Worm (Caenorhabditis elegans): Measurements from ENCODE around the gene C27A7.5.
A peak's percentile ranks its signal among the peaks of the same experiment; 100 is the strongest.

The C27A7.5 gene

DNA sequence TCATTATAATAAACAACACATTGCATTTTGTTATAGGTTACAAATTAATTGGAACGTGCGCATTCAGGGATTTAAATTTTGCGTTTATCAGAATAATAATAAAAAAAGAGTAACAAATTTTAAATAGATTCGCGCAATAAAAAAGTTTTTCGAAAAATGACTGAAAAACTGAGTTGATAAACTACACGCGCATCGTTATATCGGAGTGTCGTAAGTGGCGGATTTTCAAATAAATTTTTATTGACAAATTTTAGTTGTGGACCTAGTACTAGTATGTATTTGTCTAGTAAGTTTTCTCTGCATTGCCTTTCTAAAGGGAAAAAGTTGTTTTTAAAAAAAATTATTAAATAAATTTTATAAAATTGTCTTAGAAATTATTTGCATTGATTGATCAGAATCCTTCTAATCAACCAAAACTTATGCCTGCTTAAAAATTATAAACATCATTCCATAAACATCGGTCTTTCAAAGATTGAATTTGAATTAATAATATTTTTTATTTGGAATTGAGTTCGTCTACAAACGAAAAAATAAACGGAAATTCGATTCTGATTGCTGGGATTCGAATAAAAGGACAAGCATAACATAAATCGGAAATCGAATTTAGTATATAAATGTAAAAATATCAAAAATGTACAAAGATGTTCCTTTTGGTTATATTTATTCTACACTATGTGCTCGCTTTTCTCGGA is 22.3 kb upstream of the C27A7.5 start, which contains the start of gene srd-4 (continued):
- TF ChIP-seq snpc-4 (tag; optimal IDR thresholded peaks at IDR 0.05) (no peak), ztf-4 (tag; optimal IDR thresholded peaks at IDR 0.05) (no peak), hlh-4 (tag; optimal IDR thresholded peaks at IDR 0.05) (no peak)

DNA sequence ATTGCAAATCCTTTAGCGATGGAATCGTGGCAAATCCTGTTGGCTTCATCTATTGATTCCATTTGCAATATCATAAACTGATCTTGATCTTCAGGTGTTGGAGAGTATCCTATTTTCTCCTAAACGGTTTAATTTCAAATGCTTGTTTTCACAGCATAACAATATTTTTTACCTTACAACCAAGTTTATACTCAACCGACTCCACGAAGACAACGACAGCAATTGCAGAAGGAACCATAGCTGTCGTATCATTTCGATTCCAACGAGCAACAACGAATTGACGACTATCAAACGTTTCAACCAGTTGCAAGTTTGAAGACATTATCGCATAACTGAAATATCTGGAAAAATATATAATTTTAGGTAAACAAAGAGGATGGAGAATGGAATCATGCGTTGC is 21.7 kb upstream of the C27A7.5 start, which contains the start of gene usip-1:
usip-1 (minus strand) TSS at position 341 of the 400 bp plus-strand sequence.
- TF ChIP-seq mab-9 (GFP tag; IDR thresholded peaks at IDR 0.05), result no peak
- TF ChIP-seq nhr-85 (tag), result peak; percentile 5

DNA sequence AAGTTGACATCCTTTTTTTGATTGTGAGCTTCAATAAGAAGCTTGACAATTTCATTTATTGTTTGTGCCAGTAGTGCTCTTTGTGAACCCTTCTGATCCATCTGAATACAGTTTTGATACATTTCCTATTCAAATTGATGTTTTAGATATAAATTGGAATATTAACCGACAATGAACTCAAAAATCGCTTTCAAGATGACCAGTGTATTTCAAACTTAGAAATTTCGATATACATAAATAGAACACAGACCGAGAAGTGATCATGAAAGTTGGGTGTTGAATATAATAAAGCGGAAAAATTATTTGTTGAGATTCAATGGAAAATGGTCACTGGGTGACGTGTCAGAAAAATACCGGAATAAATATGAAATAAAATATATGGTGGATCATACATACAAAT is 19.2 kb upstream of the C27A7.5 start, which contains the start of gene elpc-3:
elpc-3 (minus strand) TSS at position 101 of the 400 bp plus-strand sequence.
- TF ChIP-seq ztf-11 (tag; optimal IDR thresholded peaks at IDR 0.05) (no peak), unc-86 (tag; optimal IDR thresholded peaks at IDR 0.05) (no peak), mdl-1 (tag; optimal IDR thresholded peaks at IDR 0.05) (no peak), F16B12.6 (tag; optimal IDR thresholded peaks at IDR 0.05) (no peak), swsn-7 (tag; optimal IDR thresholded peaks at IDR 0.05) (no peak), nhr-12 (tag; optimal IDR thresholded peaks at IDR 0.05) (no peak), egl-27 (tag; optimal IDR thresholded peaks at IDR 0.05) (no peak), ceh-8 (GFP tag; optimal IDR thresholded peaks at IDR 0.05) (no peak), fkh-4 (tag; optimal IDR thresholded peaks at IDR 0.05; ENCODE audit: borderline replicate concordance) (no peak), Y116A8C.19 (tag; optimal IDR thresholded peaks at IDR 0.05; ENCODE audit: borderline replicate concordance) (no peak), nhr-11 (tag; optimal IDR thresholded peaks at IDR 0.05) (no peak), mab-9 (GFP tag; IDR thresholded peaks at IDR 0.05) (no peak), unc-62 (GFP tag; optimal IDR thresholded peaks at IDR 0.05) (no peak), dpl-1 (GFP tag; optimal IDR thresholded peaks at IDR 0.05) (no peak), efl-1 (optimal IDR thresholded peaks at IDR 0.05) (no peak), efl-1 (GFP tag; optimal IDR thresholded peaks at IDR 0.05 in 1 of 2) (no peak), efl-3 (GFP tag; optimal IDR thresholded peaks at IDR 0.05) (no peak), isw-1 (GFP tag; IDR thresholded peaks at IDR 0.05) (no peak), elt-3 (tag; optimal IDR thresholded peaks at IDR 0.05) (no peak), C04F5.9 (tag; optimal IDR thresholded peaks at IDR 0.05) (no peak)

DNA sequence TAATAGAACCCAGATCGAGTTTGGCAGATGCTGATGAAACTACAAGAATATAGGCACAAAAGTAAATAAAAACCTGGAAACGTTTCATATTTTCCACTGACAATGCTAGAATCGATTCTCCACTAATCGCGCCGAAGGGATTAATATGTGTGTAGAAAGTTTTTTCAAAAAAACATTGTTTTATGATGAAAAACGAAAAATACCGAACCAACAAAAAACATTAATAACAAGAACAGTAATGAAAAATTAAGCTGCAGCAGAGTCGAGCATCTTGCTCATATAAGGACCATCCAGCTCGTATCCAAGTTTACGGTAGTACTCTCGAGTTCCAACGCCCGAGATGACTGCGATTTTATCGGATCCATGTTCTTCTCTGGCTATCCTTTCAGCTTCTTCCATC is 17.2 kb upstream of the C27A7.5 start, which contains the start of gene clec-224:
clec-224 (minus strand) TSS at position 101 of the 400 bp plus-strand sequence.
- TF ChIP-seq snu-23 (GFP tag; optimal IDR thresholded peaks at IDR 0.05) (no peak), aly-2 (tag; optimal IDR thresholded peaks at IDR 0.05) (no peak), fkh-10 (GFP tag; optimal IDR thresholded peaks at IDR 0.05) (no peak), nhr-47 (tag; optimal IDR thresholded peaks at IDR 0.05) (no peak)

DNA sequence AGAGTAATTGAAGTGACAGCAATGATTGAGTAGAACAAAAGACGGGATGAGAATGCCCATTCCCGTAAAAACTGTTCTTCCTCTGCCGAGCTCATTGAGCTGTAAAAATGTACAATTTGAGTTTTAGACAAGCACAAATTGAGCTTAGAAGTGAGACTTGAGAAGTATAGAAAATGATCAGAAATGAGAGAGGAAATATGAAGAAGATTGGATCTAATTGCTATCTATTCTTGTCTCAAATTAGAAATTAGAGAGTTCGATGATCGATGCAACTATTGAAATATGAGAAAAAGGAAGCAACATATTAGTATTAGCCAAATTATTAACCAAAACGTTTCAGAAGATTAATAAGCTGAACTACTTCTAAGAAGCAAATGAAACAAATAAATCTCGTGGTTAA is 8.0 kb upstream of the C27A7.5 start, which contains the start of gene ZK863.1:
ZK863.1 (minus strand) TSS at position 101 of the 400 bp plus-strand sequence.
- TF ChIP-seq pag-3 (tag; optimal IDR thresholded peaks at IDR 0.05; ENCODE audit: borderline replicate concordance, insufficient read depth) (no peak), nhr-11 (tag; optimal IDR thresholded peaks at IDR 0.05) (no peak), lin-14 (GFP tag; optimal IDR thresholded peaks at IDR 0.05) (peak; percentile 35), aha-1 (tag; optimal IDR thresholded peaks at IDR 0.05) (no peak)

DNA sequence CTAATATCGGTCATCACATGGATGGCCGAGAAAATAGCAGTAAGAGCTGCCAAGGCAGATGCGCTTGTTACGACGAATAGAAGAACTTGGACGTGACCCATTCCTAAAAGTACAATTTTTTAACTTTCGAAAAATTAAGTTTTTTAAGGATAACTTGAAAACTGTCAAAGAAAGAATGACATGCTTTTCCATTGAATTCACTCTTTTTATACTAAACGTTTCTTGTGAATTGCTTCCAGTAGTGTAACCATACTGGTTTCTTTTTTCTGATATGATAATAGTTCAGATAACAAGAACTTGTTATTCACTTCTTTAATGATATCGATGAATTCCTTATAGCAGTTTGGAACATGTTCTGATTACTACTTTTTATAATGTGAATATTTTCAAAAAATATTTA is 5.5 kb upstream of the C27A7.5 start, which contains the start of gene col-37:
col-37 (minus strand) TSS at position 101 of the 400 bp plus-strand sequence.
- no peak for TF ChIP-seq hpl-2 (GFP tag; optimal IDR thresholded peaks at IDR 0.05)
- no peak for TF ChIP-seq xbp-1 (tag; optimal IDR thresholded peaks at IDR 0.05)
- TF ChIP-seq pax-3 (tag; optimal IDR thresholded peaks at IDR 0.05), result no peak
- TF ChIP-seq ztf-4 (tag; optimal IDR thresholded peaks at IDR 0.05), result no peak
- no peak for TF ChIP-seq hlh-4 (tag; optimal IDR thresholded peaks at IDR 0.05)
- TF ChIP-seq ets-5 (GFP tag; IDR thresholded peaks at IDR 0.05), result no peak
- TF ChIP-seq nhr-11 (tag; optimal IDR thresholded peaks at IDR 0.05), result no peak
- TF ChIP-seq unc-130 (tag; optimal IDR thresholded peaks at IDR 0.05), result no peak
- no peak for TF ChIP-seq pqm-1 (tag; optimal IDR thresholded peaks at IDR 0.05)
- no peak for TF ChIP-seq nhr-84 (tag; optimal IDR thresholded peaks at IDR 0.05)
- no peak for TF ChIP-seq blmp-1 (tag; optimal IDR thresholded peaks at IDR 0.05)
- no peak for TF ChIP-seq elt-2 (tag; optimal IDR thresholded peaks at IDR 0.05)
